Worm (Caenorhabditis elegans) whole organism, mixed stage, embryonic: ENCODE results near the gene Y41D4B.6.
A peak's percentile ranks its signal among the peaks of the same experiment; 100 is the strongest.
"Not testable (repeated sequence)": the region's sequence is repeated elsewhere in the genome, so short reads cannot be mapped to it uniquely, and the experiment has no call there.

Experiments
- M03D4.4 ChIP-seq: sonication (generic microtip); optimal IDR thresholded peaks from 2 replicates; lab custom pipeline; 2017; ENCODE audit warnings: mild to moderate bottlenecking, missing genetic modification characterization, missing compliant biosample characterization
- bed-3 ChIP-seq: fragments of 200-800 bp; sonication (Bioruptor generic); optimal IDR thresholded peaks from 3 replicates; lab custom pipeline; 2018; ENCODE audit warnings: mild to moderate bottlenecking, missing genetic modification characterization, moderate library complexity, missing compliant biosample characterization
- blmp-1 ChIP-seq: fragments of 150-350 bp; optimal IDR thresholded peaks from 2 replicates; lab custom pipeline; 2014; ENCODE audit warnings: missing biosample characterization, missing genetic modification characterization
- ceh-39 ChIP-seq: fragments of 150-350 bp; optimal IDR thresholded peaks from 2 replicates; lab custom pipeline; 2014; ENCODE audit warnings: missing biosample characterization, missing genetic modification characterization
- ceh-43 ChIP-seq: fragments of 200-800 bp; sonication (Bioruptor generic); optimal IDR thresholded peaks from 2 replicates; lab custom pipeline; 2018; ENCODE audit warnings: mild to moderate bottlenecking, missing genetic modification characterization, moderate library complexity, missing compliant biosample characterization
- ceh-83 ChIP-seq: fragments of 200-800 bp; sonication (Bioruptor generic); optimal IDR thresholded peaks from 2 replicates; lab custom pipeline; 2018; ENCODE audit warnings: mild to moderate bottlenecking, missing genetic modification characterization, missing compliant biosample characterization
- ces-1 ChIP-seq: fragments of 150-350 bp; optimal IDR thresholded peaks from 2 replicates; lab custom pipeline; 2014; ENCODE audit warnings: missing biosample characterization, missing genetic modification reagents, missing genetic modification characterization
- cnd-1 ChIP-seq: fragments of 200-800 bp; sonication (Bioruptor generic); optimal IDR thresholded peaks from 2 replicates; lab custom pipeline; 2018; ENCODE audit warnings: mild to moderate bottlenecking, missing genetic modification characterization, missing compliant biosample characterization
- drap-1 ChIP-seq: fragments of 200-800 bp; sonication (Bioruptor generic); optimal IDR thresholded peaks from 3 replicates; lab custom pipeline; 2018; ENCODE audit warnings: mild to moderate bottlenecking, missing genetic modification characterization, missing compliant biosample characterization
- elt-1 ChIP-seq: sonication (generic microtip); optimal IDR thresholded peaks from 2 replicates; lab custom pipeline; 2017; ENCODE audit warnings: missing genetic modification characterization, mild to moderate bottlenecking, missing compliant biosample characterization, antibody characterized with exemption, moderate library complexity, borderline replicate concordance; ENCODE audit not compliant: insufficient read depth
- elt-3 ChIP-seq: fragments of 150-350 bp; optimal IDR thresholded peaks from 2 replicates; lab custom pipeline; 2014; ENCODE audit warnings: missing biosample characterization, missing genetic modification characterization
- flh-1 ChIP-seq: fragments of 200-800 bp; sonication (Bioruptor generic); optimal IDR thresholded peaks from 2 replicates; lab custom pipeline; 2018; ENCODE audit warnings: mild to moderate bottlenecking, missing genetic modification characterization, moderate library complexity, missing compliant biosample characterization
- ham-2 ChIP-seq: fragments of 200-800 bp; sonication (Bioruptor generic); optimal IDR thresholded peaks from 2 replicates; lab custom pipeline; 2018; ENCODE audit warnings: mild to moderate bottlenecking, missing genetic modification characterization, missing compliant biosample characterization
- hlh-1 ChIP-seq: fragments of 150-350 bp; optimal IDR thresholded peaks from 2 replicates; lab custom pipeline; 2014; ENCODE audit warnings: missing biosample characterization, missing genetic modification reagents, missing genetic modification characterization
- lin-13 ChIP-seq: fragments of 150-350 bp; optimal IDR thresholded peaks from 2 replicates; lab custom pipeline; 2014; ENCODE audit warnings: missing biosample characterization, missing genetic modification characterization
- lin-32 ChIP-seq: fragments of 200-800 bp; sonication (Bioruptor generic); optimal IDR thresholded peaks from 2 replicates; lab custom pipeline; 2018; ENCODE audit warnings: mild to moderate bottlenecking, missing genetic modification characterization, missing compliant biosample characterization
- lsy-2 ChIP-seq: fragments of 150-350 bp; optimal IDR thresholded peaks from 2 replicates; lab custom pipeline; 2014; ENCODE audit warnings: missing biosample characterization, missing genetic modification characterization
- mab-5 ChIP-seq: fragments of 150-350 bp; optimal IDR thresholded peaks from 2 replicates; lab custom pipeline; 2014; ENCODE audit warnings: missing biosample characterization, missing genetic modification characterization
- mep-1 ChIP-seq: fragments of 150-350 bp; optimal IDR thresholded peaks from 2 replicates; lab custom pipeline; 2017; ENCODE audit warnings: missing biosample characterization, missing genetic modification reagents, missing genetic modification characterization, inconsistent platforms
- mls-2 ChIP-seq: sonication (generic microtip); optimal IDR thresholded peaks from 2 replicates; lab custom pipeline; 2016; ENCODE audit warnings: mild to moderate bottlenecking, missing genetic modification characterization, moderate library complexity, missing compliant biosample characterization
- nhr-12 ChIP-seq: fragments of 150-350 bp; optimal IDR thresholded peaks from 2 replicates; lab custom pipeline; 2014; ENCODE audit warnings: missing biosample characterization, missing genetic modification characterization
- nhr-2 ChIP-seq: fragments of 150-350 bp; optimal IDR thresholded peaks from 2 replicates; lab custom pipeline; 2014; ENCODE audit warnings: missing biosample characterization, missing genetic modification characterization
- nhr-28 ChIP-seq: fragments of 150-350 bp; optimal IDR thresholded peaks from 2 replicates; lab custom pipeline; 2014; ENCODE audit warnings: missing biosample characterization, missing genetic modification characterization
- nhr-76 ChIP-seq: sonication (generic microtip); optimal IDR thresholded peaks from 2 replicates; lab custom pipeline; 2017; ENCODE audit warnings: missing biosample characterization, missing genetic modification characterization
- sem-2 ChIP-seq: fragments of 200-800 bp; sonication (Bioruptor generic); optimal IDR thresholded peaks from 2 replicates; lab custom pipeline; 2018; ENCODE audit warnings: mild to moderate bottlenecking, missing genetic modification characterization, missing compliant biosample characterization
- snpc-4 ChIP-seq: fragments of 150-350 bp; optimal IDR thresholded peaks from 2 replicates; lab custom pipeline; 2014; ENCODE audit warnings: missing biosample characterization, missing genetic modification characterization
- sptf-1 ChIP-seq: sonication (generic microtip); optimal IDR thresholded peaks from 2 replicates; lab custom pipeline; 2017; ENCODE audit warnings: mild to moderate bottlenecking, missing genetic modification characterization, moderate library complexity, missing compliant biosample characterization
- tbx-8 ChIP-seq: fragments of 200-800 bp; sonication (Bioruptor generic); optimal IDR thresholded peaks from 2 replicates; lab custom pipeline; 2018; ENCODE audit warnings: mild to moderate bottlenecking, missing genetic modification characterization, moderate library complexity, missing compliant biosample characterization
- unc-120 ChIP-seq: sonication (generic microtip); optimal IDR thresholded peaks from 2 replicates; lab custom pipeline; 2017; ENCODE audit warnings: missing genetic modification characterization, missing compliant biosample characterization; ENCODE audit not compliant: poor library complexity, severe bottlenecking
- unc-39 ChIP-seq: fragments of 150-350 bp; optimal IDR thresholded peaks from 2 replicates; lab custom pipeline; 2014; ENCODE audit warnings: missing biosample characterization, missing genetic modification characterization
- unc-62 ChIP-seq: fragments of 150-350 bp; optimal IDR thresholded peaks from 2 replicates; lab custom pipeline; 2014; ENCODE audit warnings: missing biosample characterization, missing genetic modification reagents, missing genetic modification characterization
- zip-8 ChIP-seq: fragments of 150-350 bp; optimal IDR thresholded peaks from 2 replicates; lab custom pipeline; 2014; ENCODE audit warnings: missing biosample characterization, missing genetic modification characterization
- ztf-11 ChIP-seq: fragments of 150-350 bp; optimal IDR thresholded peaks from 2 replicates; lab custom pipeline; 2014; ENCODE audit warnings: missing biosample characterization, missing genetic modification characterization

Y41D4B.6 gene

ce11 chrIV:1628730-1629129, 4.8 kb upstream of the Y41D4B.6 start:
- TF ChIP-seq mep-1 (tag; lab: Kevin White, UChicago) = no peak
- no peak for TF ChIP-seq nhr-2 (tag; lab: Kevin White, UChicago)
- TF ChIP-seq M03D4.4 = no peak
- no peak for TF ChIP-seq mls-2 (tag; lab: Kevin White, UChicago)
- TF ChIP-seq ceh-39 (tag; lab: Kevin White, UChicago) = no peak
- no peak for TF ChIP-seq ham-2
- no peak for TF ChIP-seq nhr-12 (tag; lab: Kevin White, UChicago)
- TF ChIP-seq ceh-83 (GFP tag; lab: Kevin White, UChicago) = no peak
- no peak for TF ChIP-seq flh-1
- no peak for TF ChIP-seq cnd-1 (tag; lab: Kevin White, UChicago)
- TF ChIP-seq lin-32 (GFP tag; lab: Kevin White, UChicago) = no peak
- TF ChIP-seq tbx-8 (GFP tag; lab: Kevin White, UChicago) = no peak
- TF ChIP-seq mab-5 (tag; lab: Kevin White, UChicago) = no peak
- TF ChIP-seq snpc-4 = no peak
- TF ChIP-seq sptf-1 (tag; lab: Kevin White, UChicago) = no peak

- TF ChIP-seq ceh-83 (GFP tag; lab: Kevin White, UChicago) (no peak), lsy-2 (peak; percentile 9), elt-1 (peak; percentile 4)
- TF ChIP-seq, all 35 proteins: peak for 2
Measured at ce11 chrIV:1631651-1632050, 1.9 kb upstream of the Y41D4B.6 start, which contains the start of gene cpg-24. cpg-24 (plus strand) TSS chrIV:1631951.

- TF ChIP-seq bed-3 (GFP tag; lab: Kevin White, UChicago) (no peak), elt-1 (no peak), nhr-28 (tag; lab: Kevin White, UChicago) (no peak), ham-2 (peak; percentile 51), mab-5 (tag; lab: Kevin White, UChicago) (no peak)
- TF ChIP-seq, all 35 proteins: peak for 1
Measured at ce11 chrIV:1632593-1632992, 952 bp upstream of the Y41D4B.6 start.

- TF ChIP-seq lin-13 (tag; lab: Kevin White, UChicago) = no peak
- TF ChIP-seq mep-1 (tag; lab: Kevin White, UChicago) = no peak
- no peak for TF ChIP-seq ces-1
- TF ChIP-seq hlh-1 (tag; lab: Kevin White, UChicago) = no peak
- no peak for TF ChIP-seq ceh-83 (GFP tag; lab: Kevin White, UChicago)
- TF ChIP-seq blmp-1 (tag; lab: Kevin White, UChicago) = no peak
- no peak for TF ChIP-seq unc-39 (tag; lab: Kevin White, UChicago)
- TF ChIP-seq drap-1 (GFP tag; lab: Kevin White, UChicago) = no peak
- no peak for TF ChIP-seq cnd-1 (tag; lab: Kevin White, UChicago)
- TF ChIP-seq bed-3 (GFP tag; lab: Kevin White, UChicago) = no peak
- TF ChIP-seq lin-32 (GFP tag; lab: Kevin White, UChicago) = no peak
- no peak for TF ChIP-seq flh-1
- no peak for TF ChIP-seq ztf-11
- no peak for TF ChIP-seq ceh-43 (GFP tag; lab: Kevin White, UChicago)
- no peak for TF ChIP-seq lsy-2
- TF ChIP-seq elt-3 (tag; lab: Kevin White, UChicago) = no peak
- no peak for TF ChIP-seq ham-2
- TF ChIP-seq unc-62 (GFP tag; lab: Kevin White, UChicago) = no peak
- no peak for TF ChIP-seq zip-8 (tag; lab: Kevin White, UChicago)
Measured at ce11 chrIV:1637333-1637732, 3.8 kb downstream of the Y41D4B.6 start.

- TF ChIP-seq ceh-83 (GFP tag; lab: Kevin White, UChicago); blmp-1 (tag; lab: Kevin White, UChicago); tbx-8 (GFP tag; lab: Kevin White, UChicago): not testable (repeated sequence)
- TF ChIP-seq, all 35 proteins: peak for 0; not testable (repeated sequence) for 35
Measured at ce11 chrIV:1645198-1645597, 11.7 kb downstream of the Y41D4B.6 start, which contains the start of gene nhr-274. nhr-274 (minus strand) TSS chrIV:1645298.

ce11 chrIV:1649349-1649748, 15.8 kb downstream of the Y41D4B.6 start:
- no peak for TF ChIP-seq unc-39 (tag; lab: Kevin White, UChicago)
- no peak for TF ChIP-seq nhr-28 (tag; lab: Kevin White, UChicago)
- no peak for TF ChIP-seq nhr-76
- TF ChIP-seq mab-5 (tag; lab: Kevin White, UChicago) = no peak
- TF ChIP-seq zip-8 (tag; lab: Kevin White, UChicago) = no peak
- TF ChIP-seq mls-2 (tag; lab: Kevin White, UChicago) = no peak
- no peak for TF ChIP-seq unc-120 (tag; lab: Kevin White, UChicago)
- TF ChIP-seq sem-2 (GFP tag; lab: Kevin White, UChicago) = no peak
- TF ChIP-seq elt-1 = no peak
- TF ChIP-seq lin-13 (tag; lab: Kevin White, UChicago) = no peak
- TF ChIP-seq unc-62 (GFP tag; lab: Kevin White, UChicago) = no peak
- no peak for TF ChIP-seq snpc-4
- TF ChIP-seq ham-2 = no peak
- no peak for TF ChIP-seq sptf-1 (tag; lab: Kevin White, UChicago)
- TF ChIP-seq elt-3 (tag; lab: Kevin White, UChicago) = no peak
- no peak for TF ChIP-seq lsy-2
- TF ChIP-seq ceh-83 (GFP tag; lab: Kevin White, UChicago) = no peak
- TF ChIP-seq nhr-2 (tag; lab: Kevin White, UChicago) = no peak
